Worm (Caenorhabditis elegans) whole organism, L4 larva: Measurements from ENCODE around the gene str-230.
A peak's percentile ranks its signal among the peaks of the same experiment; 100 is the strongest.

Source experiments
- ama-1 ChIP-seq: fragments of 150-350 bp; optimal IDR thresholded peaks from 2 replicates; lab custom pipeline; 2014; ENCODE audit warnings: inconsistent platforms, mixed read lengths
- ceh-82 ChIP-seq: sonication (generic microtip); optimal IDR thresholded peaks from 2 replicates; lab custom pipeline; 2017; ENCODE audit warnings: missing biosample characterization, missing genetic modification characterization
- fkh-10 ChIP-seq: fragments of 150-350 bp; optimal IDR thresholded peaks from 2 replicates; lab custom pipeline; 2014; ENCODE audit warnings: missing biosample characterization, missing genetic modification reagents, missing genetic modification characterization
- lin-1 ChIP-seq: fragments of 200-800 bp; sonication (Bioruptor generic); IDR thresholded peaks from 2 replicates; pipeline ENCODE4 v1.3.6; 2022; ENCODE audit warnings: missing genetic modification reagents, missing genetic modification characterization, missing compliant biosample characterization
- lir-3 ChIP-seq: sonication (generic microtip); optimal IDR thresholded peaks from 2 replicates; lab custom pipeline; 2016; ENCODE audit warnings: mild to moderate bottlenecking, missing genetic modification characterization, missing compliant biosample characterization
- mep-1 ChIP-seq: fragments of 150-350 bp; sonication (generic microtip); optimal IDR thresholded peaks from 3 replicates; lab custom pipeline; 2014; ENCODE audit warnings: missing biosample characterization, missing genetic modification characterization
- nhr-41 ChIP-seq: fragments of 200-800 bp; sonication (Bioruptor generic); IDR thresholded peaks from 2 replicates; pipeline ENCODE4 v1.3.6; 2022; ENCODE audit warnings: missing genetic modification reagents, missing genetic modification characterization, missing compliant biosample characterization
- pha-4 ChIP-seq, 2 experiments: fragments of 150-350 bp in 1 of 2; fragments of 200-800 bp in 1 of 2; sonication (Bioruptor generic) in 1 of 2; IDR thresholded peaks in 1 of 2; optimal IDR thresholded peaks in 1 of 2; 2 replicates each; pipeline versions ENCODE4 v1.3.6 to Lab custom; 2014 to 2022; ENCODE audit warnings: missing genetic modification characterization in 2 of 2, missing genetic modification reagents in 2 of 2, missing biosample characterization in 1 of 2, missing compliant biosample characterization in 1 of 2
- pqm-1 ChIP-seq: sonication (generic microtip); optimal IDR thresholded peaks from 2 replicates; lab custom pipeline; 2017; ENCODE audit warnings: missing biosample characterization, missing genetic modification characterization
- snpc-4 ChIP-seq: fragments of 150-350 bp; optimal IDR thresholded peaks from 2 replicates; lab custom pipeline; 2014; ENCODE audit warnings: missing biosample characterization, missing genetic modification characterization
- zag-1 ChIP-seq: fragments of 150-350 bp; optimal IDR thresholded peaks from 2 replicates; lab custom pipeline; 2014; ENCODE audit warnings: missing biosample characterization, missing genetic modification characterization

- TF ChIP-seq ama-1 (lab: Kevin White, UChicago): no peak
- TF ChIP-seq ceh-82 (tag; lab: Kevin White, UChicago): no peak
- TF ChIP-seq lin-1 (GFP tag; lab: Robert Waterston, UW): no peak
- TF ChIP-seq zag-1: no peak
- TF ChIP-seq pqm-1 (tag; lab: Kevin White, UChicago): no peak
- TF ChIP-seq mep-1 (tag; lab: Kevin White, UChicago): no peak
- TF ChIP-seq pha-4 (GFP tag; IDR thresholded peaks at IDR 0.05; lab: Robert Waterston, UW): peak; percentile 54; the same call in 1 of the 2 replicates
- TF ChIP-seq pha-4 (tag; optimal IDR thresholded peaks at IDR 0.05; lab: Kevin White, UChicago): no peak
- no peak for TF ChIP-seq snpc-4 (tag; lab: Kevin White, UChicago)
- no peak for TF ChIP-seq lir-3 (tag; lab: Kevin White, UChicago)
- no peak for TF ChIP-seq nhr-41 (GFP tag; lab: Robert Waterston, UW)
- TF ChIP-seq fkh-10: no peak
Measured at ce11 chrV:14230788-14231583, 20.3 kb upstream of the str-230 start.
